Worm (Caenorhabditis elegans): ENCODE data around the gene K09H11.6.

Gene K09H11.6

DNA sequence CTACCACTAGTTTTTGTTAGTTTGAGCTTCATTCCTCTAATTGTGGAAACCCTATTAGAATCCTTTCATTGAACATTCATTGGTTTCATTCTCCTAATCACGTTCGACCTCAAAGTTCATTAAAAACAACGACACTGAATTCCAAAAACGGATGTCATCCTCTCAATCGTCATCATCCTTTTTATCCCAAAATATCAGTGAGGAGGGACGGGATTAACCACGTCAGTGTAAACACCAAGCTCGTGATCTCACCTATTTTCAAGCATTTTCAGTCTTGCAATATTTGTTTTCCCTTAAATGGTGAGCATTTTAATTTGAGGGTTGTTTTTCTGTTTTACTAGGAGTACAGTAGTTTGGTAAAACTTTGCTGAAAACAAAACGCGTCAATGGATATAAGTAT lies 31.5 kb downstream of the K09H11.6 start:
- TF ChIP-seq unc-62 (GFP tag; optimal IDR thresholded peaks at IDR 0.05): no peak

DNA sequence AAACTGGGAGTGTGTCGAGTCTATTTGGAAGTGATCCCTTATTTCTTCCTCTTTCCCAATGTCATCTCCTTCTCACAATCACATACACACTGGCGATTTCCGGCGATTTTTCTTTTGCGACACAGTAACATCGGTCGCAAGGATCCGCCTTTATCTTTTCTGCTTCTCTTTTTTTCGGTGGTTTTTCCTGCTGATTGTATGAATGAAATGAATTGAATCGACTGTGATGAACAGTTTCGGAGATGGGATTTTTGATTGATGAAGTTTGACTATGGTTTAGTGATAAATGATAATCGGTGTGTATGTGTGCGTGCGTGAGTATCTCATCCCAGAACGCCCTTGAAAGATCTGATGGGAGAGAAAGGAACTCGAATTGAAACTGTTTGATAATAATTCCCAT lies 34.9 kb downstream of the K09H11.6 start:
- TF ChIP-seq unc-62 (GFP tag; optimal IDR thresholded peaks at IDR 0.05): no peak

DNA sequence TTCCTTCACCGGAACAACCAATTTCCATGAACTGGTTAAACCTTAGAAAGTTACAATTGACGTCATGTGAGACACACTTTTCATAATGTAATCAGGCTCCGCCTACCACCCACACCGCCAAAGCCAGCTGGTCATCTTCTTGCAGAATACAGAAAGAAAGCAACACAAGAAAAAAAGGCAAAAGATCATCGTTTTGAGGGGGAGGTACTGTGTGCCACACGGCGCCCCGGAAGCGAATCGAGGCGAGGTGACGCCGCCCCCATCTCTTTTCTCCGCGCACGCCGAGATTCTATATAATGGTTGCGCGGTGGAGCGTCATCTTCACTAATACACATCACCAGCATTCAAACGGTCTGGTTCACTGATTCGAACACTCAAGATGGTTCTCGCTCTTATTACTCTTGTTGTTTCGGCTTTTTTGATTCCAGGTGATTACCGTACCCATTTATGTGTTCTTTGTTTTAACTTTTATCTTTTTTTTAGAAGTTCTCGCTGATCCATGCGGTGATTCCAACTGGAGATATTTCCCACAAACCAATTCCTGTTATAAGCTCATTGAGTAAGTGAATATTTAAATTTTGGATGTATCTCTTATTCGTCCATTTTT lies 36.0 kb downstream of the K09H11.6 start, which contains the start of gene clec-1:
Gene clec-1 (plus strand): TSS at position 320 of the 607 bp plus-strand sequence.
- no peak for TF ChIP-seq unc-62 (GFP tag; optimal IDR thresholded peaks at IDR 0.05)

DNA sequence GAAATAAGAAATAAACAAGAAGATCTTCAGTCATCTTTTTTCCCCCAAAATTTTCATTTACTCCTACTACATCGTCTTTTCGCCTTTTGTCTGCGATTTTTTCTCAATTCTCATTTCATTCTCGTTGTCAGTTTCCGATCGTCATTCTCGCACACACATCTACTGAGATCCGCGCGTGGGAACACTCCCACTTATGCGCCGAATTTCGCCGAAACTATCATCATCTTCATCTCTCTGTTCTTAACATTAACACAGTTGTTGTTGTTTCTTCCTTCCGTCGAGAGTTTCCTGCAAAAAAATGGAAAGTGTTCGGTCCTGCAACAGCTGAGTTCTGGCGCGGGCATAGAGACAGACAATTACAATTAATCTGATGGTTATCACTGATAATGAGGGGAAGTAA lies 38.4 kb downstream of the K09H11.6 start:
- no peak for TF ChIP-seq unc-62 (GFP tag; optimal IDR thresholded peaks at IDR 0.05)

DNA sequence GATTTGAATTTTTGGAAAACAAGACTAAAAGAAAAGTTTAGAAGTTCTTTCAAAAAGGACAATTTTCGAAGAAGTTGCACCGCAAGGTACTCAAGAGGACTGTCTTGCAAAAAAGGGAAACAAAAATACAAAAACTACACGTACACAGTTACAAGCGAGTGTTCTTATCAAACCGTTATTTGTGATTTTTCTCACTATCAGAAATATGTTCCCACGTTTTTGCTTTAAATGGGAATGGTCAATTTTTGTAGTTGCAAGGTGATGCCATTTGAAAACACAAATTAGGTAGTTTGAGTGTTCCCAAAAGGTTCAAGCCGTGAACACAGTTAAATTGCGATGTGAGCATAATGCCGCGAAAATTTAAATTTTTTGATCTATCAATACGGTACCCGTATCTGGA lies 39.8 kb downstream of the K09H11.6 start:
- TF ChIP-seq unc-62 (GFP tag; optimal IDR thresholded peaks at IDR 0.05): no peak

DNA sequence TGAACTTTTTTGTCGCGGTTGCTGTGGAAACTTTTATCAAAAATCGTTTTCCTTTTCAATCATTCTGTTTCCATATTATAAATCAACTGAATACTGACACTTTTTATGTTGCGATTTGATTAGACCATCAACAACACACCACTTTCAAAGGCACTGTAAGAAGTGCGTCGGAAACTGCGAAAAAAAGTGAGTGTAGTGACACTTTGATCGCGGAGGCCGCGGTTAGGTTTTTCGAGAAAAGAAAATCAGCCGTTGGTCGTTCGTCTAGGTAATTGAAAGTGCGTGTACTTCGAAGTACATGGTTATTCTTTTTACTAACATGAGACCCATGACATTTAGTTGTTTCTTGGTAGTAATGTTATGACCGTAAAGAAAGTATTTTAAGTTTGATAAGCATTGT lies 40.3 kb downstream of the K09H11.6 start:
- TF ChIP-seq unc-62 (GFP tag; optimal IDR thresholded peaks at IDR 0.05): no peak

DNA sequence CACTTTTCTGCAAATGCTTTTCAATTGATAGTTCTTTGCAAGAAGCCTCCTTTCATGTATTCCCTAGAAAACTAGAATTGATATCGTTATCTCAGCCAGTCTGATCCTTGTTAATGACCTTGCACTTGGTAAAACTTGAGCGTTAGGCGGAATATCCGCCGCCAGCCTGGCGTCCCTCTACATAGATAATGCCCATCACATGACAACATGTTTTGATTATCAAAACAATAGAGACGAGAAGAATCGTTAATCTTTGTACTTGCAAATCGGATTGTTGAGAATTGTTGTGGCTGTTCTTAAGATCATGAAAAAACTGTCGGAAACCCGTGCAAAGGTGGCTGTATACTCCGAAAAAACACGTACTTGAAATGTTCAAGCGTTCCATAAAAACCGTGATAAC lies 42.4 kb downstream of the K09H11.6 start:
- TF ChIP-seq unc-62 (GFP tag; optimal IDR thresholded peaks at IDR 0.05): no peak

DNA sequence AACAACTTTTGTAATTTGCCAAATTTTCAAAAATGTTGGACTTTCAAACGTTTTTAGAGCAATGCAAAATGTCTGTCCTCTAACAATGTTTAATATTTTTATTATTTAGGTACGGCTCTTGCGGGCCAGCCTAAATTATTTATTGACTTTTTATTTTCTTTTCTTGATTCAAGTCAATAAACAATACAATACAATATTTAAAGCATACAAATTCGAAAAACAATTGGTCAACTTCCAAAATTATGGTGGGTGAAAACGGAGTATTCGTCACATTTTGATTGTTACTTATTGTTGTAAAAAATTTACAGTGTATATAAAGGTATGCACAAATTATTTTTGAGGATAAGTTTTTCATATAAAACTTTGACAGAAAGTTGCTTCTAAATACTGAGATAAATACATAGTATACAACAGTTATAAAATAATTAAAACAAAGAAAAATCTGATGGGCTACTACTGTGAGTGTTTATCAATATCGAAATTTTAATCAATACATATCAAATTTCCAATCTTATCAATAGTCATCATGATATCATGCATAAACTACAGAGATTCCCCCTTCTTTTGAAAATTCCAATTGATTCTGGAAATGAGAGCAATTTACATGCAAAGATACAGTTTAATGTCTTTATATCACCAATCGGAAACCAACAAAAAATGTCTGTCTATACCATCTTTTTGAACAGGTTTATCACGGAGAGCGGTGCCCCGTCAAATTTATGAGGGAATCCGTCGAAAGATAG lies 44.1 kb downstream of the K09H11.6 start, which contains the start of gene F25B4.8:
Gene F25B4.8 (minus strand): TSS at position 51 of the 743 bp plus-strand sequence.
- no peak for TF ChIP-seq unc-62 (GFP tag; optimal IDR thresholded peaks at IDR 0.05)

DNA sequence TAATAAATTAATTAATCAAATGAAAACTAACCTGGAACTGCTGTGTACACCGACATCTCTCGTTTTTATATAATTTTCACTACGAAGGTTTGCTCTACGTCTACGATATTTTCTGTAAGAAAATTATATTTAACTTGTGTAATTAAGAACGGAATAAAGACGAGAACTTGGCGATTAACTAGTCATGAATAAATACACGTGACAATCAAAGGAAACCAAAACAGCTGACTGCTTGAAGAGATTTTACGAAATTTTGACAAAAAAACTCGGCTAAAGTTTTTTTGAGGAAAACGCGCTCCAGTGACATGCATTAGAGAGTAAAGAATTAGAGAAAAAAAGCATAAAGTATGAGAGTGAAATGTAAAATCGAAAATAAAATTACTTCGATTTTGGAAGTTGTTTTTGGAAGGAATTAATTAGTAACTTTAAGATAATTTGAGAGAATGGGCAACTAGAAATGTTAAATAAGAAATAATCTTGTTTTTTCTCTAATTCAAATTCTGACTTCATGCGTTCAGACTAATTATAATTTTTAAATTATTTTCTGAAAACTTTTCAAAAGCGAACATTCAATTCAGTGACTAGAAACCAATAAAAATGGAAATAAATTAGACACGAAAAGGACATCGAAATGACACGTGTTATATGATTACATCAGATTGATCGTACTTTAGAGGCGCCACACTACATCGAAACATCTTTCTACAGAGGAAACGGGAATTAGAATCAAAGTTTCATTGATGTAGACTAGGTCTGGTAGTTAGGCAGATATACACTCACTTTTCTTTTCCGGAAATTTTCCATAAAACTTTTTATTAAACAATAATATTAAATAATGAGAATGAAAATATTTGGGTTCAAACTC lies 48.6 kb downstream of the K09H11.6 start, which contains the start of gene F25B4.7:
Gene F25B4.7 (minus strand): TSS at position 112 of the 865 bp plus-strand sequence.
- TF ChIP-seq unc-62 (GFP tag; optimal IDR thresholded peaks at IDR 0.05): no peak

Measured in whole organism, dauer.